Worm (Caenorhabditis elegans) whole organism, dauer: ENCODE data around the gene ptrg-1.

ENCODE experiments used
- unc-62 ChIP-seq: sonication (generic microtip); optimal IDR thresholded peaks from 2 replicates; lab custom pipeline; 2017; ENCODE audit warnings: missing biosample characterization, missing genetic modification reagents, missing genetic modification characterization

The ptrg-1 gene

DNA sequence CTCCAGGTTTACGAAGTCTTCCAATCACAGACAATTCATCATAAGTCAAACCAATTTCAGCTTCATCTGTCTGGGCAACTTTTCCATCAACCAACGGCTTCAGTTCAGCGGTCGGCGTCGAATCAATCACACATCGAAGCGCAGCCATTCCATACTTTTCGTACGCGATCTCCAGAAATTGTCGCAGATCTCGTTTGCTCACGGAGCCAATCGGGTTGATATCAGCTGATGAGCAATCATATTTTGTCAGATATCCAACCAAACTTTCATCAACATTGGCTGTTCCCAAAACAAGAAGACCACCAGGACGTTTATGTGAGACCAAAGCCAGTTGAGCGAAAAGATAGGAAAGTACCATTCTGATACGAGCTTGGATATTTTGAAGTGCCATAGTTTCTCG, 21.1 kb upstream of the ptrg-1 start:
- no peak for TF ChIP-seq unc-62 (GFP tag; lab: Kevin White, UChicago)

DNA sequence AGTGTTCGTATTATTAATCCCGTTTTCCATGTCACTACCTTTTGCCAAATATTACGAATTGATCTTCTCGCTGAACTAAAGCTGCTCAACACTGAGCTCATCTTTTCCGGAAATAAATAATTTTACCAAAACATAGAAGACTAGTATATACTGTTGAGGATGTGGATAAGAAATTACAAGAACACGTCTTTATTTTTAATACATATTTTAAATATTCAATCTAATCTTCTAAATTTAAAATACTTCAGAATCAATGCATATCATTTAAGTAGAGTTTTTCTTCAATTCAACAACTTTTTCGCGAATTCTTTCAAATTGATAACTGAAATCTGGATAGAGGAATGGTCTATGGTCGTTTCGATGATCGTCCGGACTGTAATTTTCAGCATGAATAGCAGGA, 20.6 kb upstream of the ptrg-1 start, which contains the start of gene abt-1:
Gene abt-1 (minus strand): TSS at position 101 of the 400 bp plus-strand sequence.
- no peak for TF ChIP-seq unc-62 (GFP tag; lab: Kevin White, UChicago)

DNA sequence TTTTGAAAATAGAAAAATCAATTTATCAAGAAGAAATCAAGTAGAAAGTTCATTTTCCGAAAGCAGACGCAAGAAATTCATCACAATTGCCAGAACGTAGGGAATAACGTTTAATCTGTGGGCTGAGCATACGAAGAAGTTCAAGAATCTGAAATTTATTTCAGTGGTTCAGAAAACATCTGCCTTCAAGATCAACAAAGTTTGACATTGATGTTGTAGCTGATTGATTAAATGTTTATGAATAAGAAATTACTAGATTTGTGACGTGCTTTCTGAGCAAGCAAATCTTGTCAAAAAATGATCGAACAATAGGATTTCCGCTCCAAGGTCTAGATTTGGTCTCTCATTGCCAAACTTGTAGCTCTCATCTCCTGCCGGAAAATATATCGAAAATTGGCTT, 11.9 kb upstream of the ptrg-1 start, which contains the start of gene K04D7.6:
Gene K04D7.6 (minus strand): TSS at position 101 of the 400 bp plus-strand sequence.
- no peak for TF ChIP-seq unc-62 (GFP tag; lab: Kevin White, UChicago)

DNA sequence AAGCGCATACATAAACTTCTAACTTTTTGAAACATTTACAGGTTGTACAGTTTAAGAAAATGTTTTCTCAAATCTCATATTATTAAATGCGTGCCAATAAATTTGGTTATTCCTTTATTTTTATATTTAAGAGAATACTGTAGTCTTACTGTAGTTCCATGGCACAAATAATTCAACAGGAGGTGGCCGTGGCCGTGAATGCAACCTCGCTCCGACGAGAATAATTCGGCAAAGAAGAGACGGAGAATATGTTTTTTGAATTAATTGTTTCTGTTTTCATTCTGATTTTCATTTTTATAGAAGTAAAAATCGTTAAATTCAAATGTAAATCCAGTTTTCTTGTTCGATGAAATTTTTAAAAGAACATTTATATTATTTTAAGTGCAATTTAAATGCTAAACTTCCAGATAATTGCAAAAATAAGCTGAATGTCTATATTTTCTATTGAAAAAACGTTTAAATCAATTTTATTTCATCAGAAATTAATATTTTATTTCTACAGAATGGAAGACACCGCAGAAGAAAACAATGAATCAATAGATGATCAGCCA, 3.1 kb upstream of the ptrg-1 start, which contains the start of gene gon-4:
Gene gon-4 (plus strand): TSS at position 501 of the 551 bp plus-strand sequence.
- TF ChIP-seq unc-62 (GFP tag; lab: Kevin White, UChicago) = no peak

DNA sequence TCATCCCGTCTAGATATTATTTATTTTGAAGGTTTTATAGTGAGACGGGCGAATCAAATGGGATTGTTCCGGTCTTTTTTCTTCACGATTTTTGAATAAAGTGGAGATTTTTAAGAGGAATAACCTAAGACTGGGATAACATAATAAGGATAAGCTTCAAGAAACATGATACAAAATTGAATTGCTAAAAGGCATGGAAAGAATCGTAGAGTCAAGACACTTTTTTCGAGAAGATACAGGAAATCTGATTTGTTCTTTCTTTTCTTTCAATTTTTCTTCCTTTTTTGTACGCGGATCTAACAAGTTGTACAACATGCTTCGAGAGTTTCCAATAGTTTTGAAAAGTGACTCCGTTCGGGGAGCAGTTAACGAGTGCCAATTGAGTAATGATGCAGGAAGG, 2.7 kb downstream of the ptrg-1 start:
- no peak for TF ChIP-seq unc-62 (GFP tag; lab: Kevin White, UChicago)

DNA sequence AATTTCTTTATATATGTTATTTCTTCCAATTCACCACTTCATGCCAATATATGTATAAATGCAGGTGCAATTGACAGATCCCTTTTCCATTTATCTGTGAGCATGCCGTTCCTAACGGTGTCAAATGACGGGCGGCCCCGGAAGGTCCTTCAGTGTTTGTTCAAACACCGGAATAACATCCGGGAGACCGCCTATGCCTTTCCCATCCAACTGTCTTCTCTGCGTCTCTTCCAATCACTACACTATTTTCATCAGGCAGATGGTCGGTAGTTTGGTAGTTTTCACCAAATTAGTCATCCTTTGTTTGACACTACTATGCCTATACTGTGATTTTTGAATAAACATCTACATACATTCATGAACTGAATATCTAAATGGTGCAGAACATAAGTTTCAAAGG, 3.7 kb downstream of the ptrg-1 start:
- TF ChIP-seq unc-62 (GFP tag; lab: Kevin White, UChicago) = no peak

DNA sequence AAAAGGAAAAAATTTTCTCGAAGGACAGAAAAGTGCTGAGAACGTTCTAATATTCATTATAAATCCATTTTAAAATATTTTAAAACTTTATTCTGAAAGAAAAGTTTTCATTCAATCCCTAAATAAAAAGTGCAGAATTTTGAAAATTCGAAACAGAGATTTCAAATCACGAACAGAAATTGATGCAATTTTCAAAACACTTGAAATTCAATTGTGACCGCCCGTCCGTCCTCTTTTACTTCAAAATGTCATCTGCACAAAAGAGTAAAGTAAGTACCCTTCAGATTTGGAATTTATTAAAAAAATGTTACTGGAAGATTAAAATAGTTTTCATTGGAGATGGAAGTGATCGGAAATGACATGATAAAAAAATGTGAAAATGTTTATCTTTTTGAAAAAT, 5.7 kb downstream of the ptrg-1 start:
- no peak for TF ChIP-seq unc-62 (GFP tag; lab: Kevin White, UChicago)

DNA sequence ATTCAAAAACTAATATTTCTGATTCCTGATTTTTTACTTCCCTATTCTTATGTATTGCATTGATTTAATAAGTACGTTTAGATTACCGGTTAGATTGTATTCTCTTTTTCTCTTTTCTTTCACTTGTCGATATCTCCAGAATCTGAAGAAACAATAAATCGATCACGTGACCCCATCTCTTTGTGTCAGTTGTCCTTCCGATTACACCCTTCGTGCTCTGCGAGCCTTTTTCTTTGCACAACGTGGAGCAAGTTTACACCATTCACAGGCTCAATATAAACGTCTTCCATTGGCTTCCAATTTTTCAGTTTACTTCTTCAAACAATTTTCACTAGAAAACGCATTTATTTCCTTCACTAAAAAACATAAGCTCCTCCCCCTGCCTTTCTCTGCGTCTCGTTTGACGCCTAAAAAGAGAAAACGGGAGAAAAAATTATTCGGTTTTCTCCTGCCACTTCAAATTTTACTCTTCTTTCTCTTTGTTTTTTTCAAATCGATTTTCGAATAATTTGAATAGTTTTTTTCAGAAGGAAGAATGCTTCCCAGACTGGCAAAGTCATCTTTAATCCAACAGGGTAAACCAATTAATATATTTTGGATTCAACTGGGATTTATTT, 14.0 kb downstream of the ptrg-1 start, which contains the start of gene gta-1:
Gene gta-1 (plus strand): TSS at position 528 of the 617 bp plus-strand sequence.
- TF ChIP-seq unc-62 (GFP tag; lab: Kevin White, UChicago) = no peak

DNA sequence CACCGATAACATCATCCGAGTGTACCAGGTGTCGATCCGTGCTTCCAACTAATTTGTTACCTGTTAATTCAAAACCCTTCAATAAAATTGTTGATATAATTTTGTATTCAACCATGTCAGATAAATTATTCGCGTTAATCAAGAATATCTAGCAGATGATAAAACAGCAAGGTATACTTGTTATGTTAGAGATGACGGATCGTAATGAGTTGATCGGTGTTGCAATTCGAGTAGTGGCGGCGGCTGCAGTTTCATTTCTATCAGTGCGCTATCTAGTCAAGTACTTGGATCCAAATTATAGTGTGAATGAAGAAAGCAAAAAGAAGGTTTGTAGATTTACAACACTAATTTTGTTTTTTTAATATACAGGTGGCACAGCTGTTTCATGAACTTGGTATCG, 16.5 kb downstream of the ptrg-1 start, which contains the start of gene mspn-1:
Gene mspn-1 (plus strand): TSS at position 190 of the 400 bp plus-strand sequence.
- no peak for TF ChIP-seq unc-62 (GFP tag; lab: Kevin White, UChicago)

DNA sequence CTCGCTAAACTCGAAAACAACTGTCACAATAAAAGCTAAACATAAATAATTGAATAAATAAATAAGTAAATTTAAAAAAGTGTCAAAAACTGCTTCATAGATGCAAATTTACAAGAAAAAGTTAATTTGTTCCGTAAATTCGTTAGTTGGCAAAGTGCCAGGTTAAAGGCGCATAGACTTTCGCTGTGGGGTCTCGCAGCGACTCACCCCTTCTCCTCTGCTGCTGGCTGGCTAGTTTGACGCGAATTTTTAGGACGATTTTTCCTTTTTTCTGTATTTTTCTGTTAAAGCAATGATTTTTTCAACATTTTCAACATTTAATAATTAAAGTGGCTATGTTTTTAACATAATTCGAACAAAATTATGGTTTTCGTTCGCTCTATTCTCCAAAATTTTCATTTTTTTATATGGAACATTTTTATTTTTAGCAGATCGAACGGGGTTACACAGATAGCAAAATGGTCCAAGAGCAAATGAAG, 18.0 kb downstream of the ptrg-1 start, which contains the start of gene rack-1:
Gene rack-1 (plus strand): TSS at position 429 of the 479 bp plus-strand sequence.
- TF ChIP-seq unc-62 (GFP tag; lab: Kevin White, UChicago) = no peak

DNA sequence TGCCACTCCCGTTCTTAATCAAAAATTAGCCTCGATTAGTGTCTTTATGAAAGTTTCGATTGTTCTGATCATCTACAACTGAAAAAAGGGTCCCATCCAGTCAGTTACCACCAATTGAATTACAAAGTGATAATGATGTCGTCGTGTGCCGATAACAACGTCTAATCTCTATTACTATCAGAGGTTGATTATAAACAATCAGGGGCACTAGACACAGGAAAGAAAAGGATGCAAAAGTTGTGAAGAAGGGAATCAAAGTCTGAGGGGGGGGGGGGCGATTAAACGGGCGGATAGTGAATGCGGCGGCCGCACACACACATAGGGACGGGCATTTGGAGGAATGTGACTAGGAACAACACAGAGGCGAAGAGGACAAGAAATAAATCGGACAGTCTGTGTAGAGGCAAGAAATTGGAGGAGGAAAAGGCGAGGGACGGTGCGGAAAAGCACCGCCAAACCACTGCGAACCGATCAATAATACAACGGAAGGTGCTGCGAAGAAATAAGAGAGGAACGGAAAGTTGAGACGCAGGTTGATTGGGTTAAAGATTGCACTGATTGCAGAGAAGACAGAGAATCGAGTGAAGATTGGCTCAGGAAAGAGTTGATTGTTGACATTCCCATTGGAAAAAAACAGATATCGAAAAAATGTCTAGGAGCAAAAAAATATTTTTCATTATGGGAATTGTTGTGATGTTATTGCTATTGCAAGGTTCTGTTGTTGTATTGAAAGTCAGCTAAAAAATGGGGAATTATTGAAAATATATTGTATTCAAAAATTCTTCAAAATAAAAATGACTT, 19.1 kb downstream of the ptrg-1 start:
- no peak for TF ChIP-seq unc-62 (GFP tag; lab: Kevin White, UChicago)

DNA sequence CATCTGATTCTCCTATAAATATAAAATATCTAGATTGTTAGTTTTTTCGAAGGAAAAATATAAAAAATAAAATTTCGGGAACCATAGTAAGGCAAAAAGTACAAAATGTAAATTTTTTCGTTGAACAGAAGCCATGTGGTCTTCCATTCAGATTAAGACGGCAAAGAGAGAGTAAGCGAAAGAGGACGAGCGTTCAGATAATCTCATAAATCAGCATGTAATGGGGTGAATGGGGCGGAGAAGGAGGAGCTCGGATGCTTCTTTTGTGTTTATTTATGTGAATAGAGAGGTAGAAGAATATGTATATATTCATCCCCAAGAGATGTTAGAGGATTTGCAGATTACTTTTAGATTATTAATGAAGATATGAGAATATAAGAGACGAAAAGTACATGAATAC, 19.9 kb downstream of the ptrg-1 start, which contains the start of gene pxf-1:
Gene pxf-1 (minus strand): TSS at position 14 of the 400 bp plus-strand sequence.
- no peak for TF ChIP-seq unc-62 (GFP tag; lab: Kevin White, UChicago)

DNA sequence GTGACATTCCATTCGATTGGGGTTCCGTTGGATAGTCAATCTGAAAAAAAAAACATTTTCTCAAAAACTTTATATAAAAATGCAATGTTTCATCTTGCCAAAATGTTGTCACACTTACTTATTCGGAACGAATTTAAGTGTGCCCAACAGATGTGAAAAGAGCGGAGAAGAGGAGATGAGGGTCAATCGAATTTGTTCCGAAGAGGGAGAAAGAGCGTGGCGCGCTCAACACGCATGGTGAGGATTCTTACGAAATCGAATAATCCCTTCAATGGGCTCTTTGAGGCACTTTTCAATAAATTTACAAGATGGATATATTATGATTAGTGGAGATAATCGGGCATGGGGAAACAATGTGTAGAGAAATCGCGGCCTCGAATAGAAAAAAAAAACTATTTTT, 23.4 kb downstream of the ptrg-1 start:
- no peak for TF ChIP-seq unc-62 (GFP tag; lab: Kevin White, UChicago)

DNA sequence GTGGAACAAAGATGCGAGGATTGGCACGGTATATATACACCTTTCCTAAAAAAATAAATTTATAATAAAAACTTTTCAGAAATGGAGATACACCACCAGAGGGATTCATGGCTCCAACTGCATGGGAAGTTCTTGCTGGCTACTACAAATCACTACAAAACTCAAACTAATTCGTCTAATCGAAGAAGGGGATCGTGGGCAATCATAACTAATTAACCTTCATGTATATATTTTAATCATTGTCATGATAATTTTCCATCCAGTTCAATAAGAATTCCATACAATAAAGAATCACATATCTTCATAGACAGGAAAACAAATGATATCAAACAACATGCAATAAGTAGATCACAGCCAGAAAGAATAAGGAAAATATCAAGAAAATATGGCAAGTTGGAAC, 30.2 kb downstream of the ptrg-1 start:
- no peak for TF ChIP-seq unc-62 (GFP tag; lab: Kevin White, UChicago)

DNA sequence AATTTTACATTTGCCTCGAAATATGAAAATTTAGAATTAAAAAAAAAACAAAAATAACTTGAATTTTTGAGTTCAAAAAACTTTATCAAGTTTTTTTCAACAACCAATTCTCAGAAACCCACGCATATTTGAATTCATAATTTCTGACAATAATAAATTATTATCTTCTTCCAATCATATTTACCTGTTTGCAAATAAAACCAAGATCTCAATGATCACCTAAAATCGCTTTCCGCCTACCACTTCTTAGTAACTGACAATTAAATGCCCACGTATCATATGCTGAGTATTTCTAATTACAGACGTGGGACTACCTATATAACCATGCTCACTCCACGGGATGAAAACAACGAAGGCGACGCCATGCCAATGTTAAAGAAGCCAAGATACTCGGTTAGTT, 32.5 kb downstream of the ptrg-1 start, which contains the start of gene pps-1:
Gene pps-1 (plus strand): TSS at position 301 of the 400 bp plus-strand sequence.
- TF ChIP-seq unc-62 (GFP tag; lab: Kevin White, UChicago) = no peak
